Worm (Caenorhabditis elegans): ENCODE data around the gene F07B7.7.
"Not testable (repeated sequence)": the region's sequence is repeated elsewhere in the genome, so short reads cannot be mapped to it uniquely, and the experiment has no call there.

DNA sequence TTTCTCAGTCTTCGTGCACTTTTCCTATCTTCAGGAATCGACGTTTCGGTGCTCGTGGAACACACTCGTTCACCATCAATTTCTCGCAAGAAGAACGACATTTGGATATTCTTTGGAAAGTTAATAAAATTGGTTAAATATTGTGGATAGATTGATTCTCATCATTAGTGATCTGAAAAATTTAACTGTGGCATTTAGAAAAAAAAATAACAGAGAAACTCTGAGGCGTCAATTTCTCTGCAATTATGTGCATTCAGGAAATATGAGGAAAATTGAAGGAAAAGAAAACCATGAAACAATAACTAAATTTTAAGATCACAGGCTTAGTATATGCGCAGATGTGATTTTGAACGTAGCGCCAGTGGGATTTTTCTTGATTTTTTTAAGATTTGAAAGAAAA lies 15.6 kb upstream of the F07B7.7 start, which contains the start of gene rpm-1:
- not testable (repeated sequence) for TF ChIP-seq snpc-4 (tag; optimal IDR thresholded peaks at IDR 0.05); nhr-76 (tag; optimal IDR thresholded peaks at IDR 0.05); nhr-237 (tag; optimal IDR thresholded peaks at IDR 0.05); lsy-2 (tag; optimal IDR thresholded peaks at IDR 0.05); zip-8 (tag; optimal IDR thresholded peaks at IDR 0.05); M03D4.4 (tag; optimal IDR thresholded peaks at IDR 0.05); ztf-11 (tag; optimal IDR thresholded peaks at IDR 0.05); sem-2 (GFP tag; optimal IDR thresholded peaks at IDR 0.05); unc-62 (GFP tag; optimal IDR thresholded peaks at IDR 0.05); ces-1 (GFP tag; optimal IDR thresholded peaks at IDR 0.05); bed-3 (GFP tag; optimal IDR thresholded peaks at IDR 0.05); nhr-28 (tag; optimal IDR thresholded peaks at IDR 0.05)

Measured in whole organism, mixed stage, embryonic.